Worm (Caenorhabditis elegans): ENCODE results near the gene srh-169.

ce11 chrV:4024777-4025176 lies 22.9 kb upstream of the srh-169 start, which contains the start of gene K09D9.1:
- TF ChIP-seq unc-62 (GFP tag; optimal IDR thresholded peaks at IDR 0.05) (no peak), mep-1 (tag; optimal IDR thresholded peaks at IDR 0.05) (no peak), ces-1 (GFP tag; optimal IDR thresholded peaks at IDR 0.05) (no peak), pha-4 (tag; optimal IDR thresholded peaks at IDR 0.05) (no peak)

Measured in whole organism, mixed stage, embryonic.